ENCODE assay signal across 1 fruit fly cellular context in genomic region chr3L:3164951-3165350, dm6.
A peak's percentile ranks its signal among the peaks of the same experiment; 100 is the strongest.
TF ChIP-seq lines count a peak whose summit lies in the region.

Gene CG32280, plus strand, starts transcription at chr3L:3165181.

TF ChIP-seq in whole organism, embryonic, 481 proteins besides CTCF, POLR2A, EP300 and RAD21 (continued from another document and continues in another):
- TF ChIP-seq CG8359 (GFP tag; optimal IDR thresholded peaks at IDR 0.05; lab: Kevin White, UChicago; ENCODE audit: borderline replicate concordance) (no peak), ci (GFP tag; IDR thresholded peaks at IDR 0.05; lab: Robert Waterston, UW) (peak; percentile 68; the same call in 1 of the 3 replicates), Oli (tag; optimal IDR thresholded peaks at IDR 0.05; lab: Kevin White, UChicago) (no peak), HLHmδ (GFP tag; optimal IDR thresholded peaks at IDR 0.05; lab: Kevin White, UChicago) (peak; percentile 69), ATbp (GFP tag; optimal IDR thresholded peaks at IDR 0.05; lab: Kevin White, UChicago) (no peak), trh (GFP tag; optimal IDR thresholded peaks at IDR 0.05; lab: Kevin White, UChicago) (no peak), CG8944 (GFP tag; optimal IDR thresholded peaks at IDR 0.05; lab: Kevin White, UChicago) (no peak), Hsf (GFP tag; optimal IDR thresholded peaks at IDR 0.05; lab: Kevin White, UChicago) (no peak), CG4424 (GFP tag; optimal IDR thresholded peaks at IDR 0.05; lab: Kevin White, UChicago) (peak; percentile 6), Ets97D (GFP tag; optimal IDR thresholded peaks at IDR 0.05; lab: Kevin White, UChicago) (peak; percentile 38), crol (GFP tag; IDR thresholded peaks at IDR 0.05; lab: Robert Waterston, UW) (no peak), seq (GFP tag; IDR thresholded peaks at IDR 0.05; lab: Robert Waterston, UW) (no peak), C15 (GFP tag; IDR thresholded peaks at IDR 0.05; lab: Robert Waterston, UW) (no peak), sens (GFP tag; lab: Kevin White, UChicago) (peak; percentile 91), dmrt99B (tag; optimal IDR thresholded peaks at IDR 0.05; lab: Kevin White, UChicago) (no peak), ems (GFP tag; optimal IDR thresholded peaks at IDR 0.05; lab: Kevin White, UChicago) (peak; percentile 22), mam (GFP tag; optimal IDR thresholded peaks at IDR 0.05; lab: Kevin White, UChicago) (peak; percentile 48), Dip2 (GFP tag; IDR thresholded peaks at IDR 0.05; lab: Robert Waterston, UW) (no peak), Fer3 (tag; optimal IDR thresholded peaks at IDR 0.05; lab: Kevin White, UChicago) (no peak), CG7556 (GFP tag; optimal IDR thresholded peaks at IDR 0.05; lab: Kevin White, UChicago) (no peak), hb (GFP tag; IDR thresholded peaks at IDR 0.05; lab: Robert Waterston, UW; ENCODE audit: partially characterized antibody) (peak; percentile 73), mld (GFP tag; IDR thresholded peaks at IDR 0.05; lab: Robert Waterston, UW; ENCODE audit: partially characterized antibody) (peak; percentile 73; the same call in 1 of the 3 replicates), CG4820 (GFP tag; optimal IDR thresholded peaks at IDR 0.05; lab: Kevin White, UChicago) (no peak), danr (GFP tag; IDR thresholded peaks at IDR 0.05; lab: Robert Waterston, UW) (no peak), CG31224 (GFP tag; IDR thresholded peaks at IDR 0.05; lab: Robert Waterston, UW) (no peak), CG3065 (GFP tag; optimal IDR thresholded peaks at IDR 0.05; lab: Kevin White, UChicago) (no peak), Mad (GFP tag; optimal IDR thresholded peaks at IDR 0.05; lab: Kevin White, UChicago) (peak; percentile 10), nau (GFP tag; optimal IDR thresholded peaks at IDR 0.05; lab: Kevin White, UChicago) (no peak), Ptx1 (GFP tag; IDR thresholded peaks at IDR 0.05; lab: Robert Waterston, UW) (peak; percentile 25; the same call in 1 of the 2 replicates), bowl (GFP tag; IDR thresholded peaks at IDR 0.05; lab: Robert Waterston, UW) (no peak), D19B (GFP tag; optimal IDR thresholded peaks at IDR 0.05; lab: Kevin White, UChicago) (peak; percentile 22), wek (GFP tag; optimal IDR thresholded peaks at IDR 0.05; lab: Kevin White, UChicago) (no peak), CG3847 (GFP tag; IDR thresholded peaks at IDR 0.05; lab: Robert Waterston, UW) (peak; percentile 41; the same call in 1 of the 2 replicates), ind (GFP tag; optimal IDR thresholded peaks at IDR 0.05; lab: Kevin White, UChicago) (no peak), Hand (GFP tag; optimal IDR thresholded peaks at IDR 0.05; lab: Kevin White, UChicago) (no peak), TFAM (GFP tag; optimal IDR thresholded peaks at IDR 0.05; lab: Kevin White, UChicago) (no peak), CG3995 (GFP tag; optimal IDR thresholded peaks at IDR 0.05; lab: Kevin White, UChicago) (peak; percentile 77), bcd (GFP tag; optimal IDR thresholded peaks at IDR 0.05; lab: Kevin White, UChicago) (no peak), CG12071 (GFP tag; optimal IDR thresholded peaks at IDR 0.05; lab: Kevin White, UChicago) (no peak), CG8290 (GFP tag; optimal IDR thresholded peaks at IDR 0.05; lab: Kevin White, UChicago) (peak; percentile 19), CG8290 (tag; optimal IDR thresholded peaks at IDR 0.05; lab: Kevin White, UChicago) (no peak), Fer2 (tag; optimal IDR thresholded peaks at IDR 0.05; lab: Kevin White, UChicago) (no peak), CG34376 (GFP tag; optimal IDR thresholded peaks at IDR 0.05; lab: Kevin White, UChicago) (peak; percentile 69), CG2199 (GFP tag; IDR thresholded peaks at IDR 0.05; lab: Robert Waterston, UW) (0 out of 3 replicates have a peak, but pooled peaks have one; percentile 6), yki (optimal IDR thresholded peaks at IDR 0.05; lab: Kevin White, UChicago) (no peak), disco-r (GFP tag; optimal IDR thresholded peaks at IDR 0.05; lab: Kevin White, UChicago) (no peak), CG6654 (GFP tag; optimal IDR thresholded peaks at IDR 0.05; lab: Kevin White, UChicago) (no peak), Lhr (GFP tag; optimal IDR thresholded peaks at IDR 0.05; lab: Kevin White, UChicago) (no peak), onecut (GFP tag; IDR thresholded peaks at IDR 0.05; lab: Robert Waterston, UW) (no peak; the same call in 1 of the 2 replicates), CG14441 (GFP tag; IDR thresholded peaks at IDR 0.05; lab: Robert Waterston, UW) (peak; percentile 46; the same call in 1 of the 2 replicates), eve (GFP tag; optimal IDR thresholded peaks at IDR 0.05; lab: Kevin White, UChicago) (no peak), kay (GFP tag; optimal IDR thresholded peaks at IDR 0.05; lab: Kevin White, UChicago) (no peak), CG16813 (GFP tag; IDR thresholded peaks at IDR 0.05; lab: Robert Waterston, UW; ENCODE audit: partially characterized antibody) (peak; percentile 82), CG15696 (tag; optimal IDR thresholded peaks at IDR 0.05; lab: Kevin White, UChicago) (no peak), CG12659 (GFP tag; optimal IDR thresholded peaks at IDR 0.05; lab: Kevin White, UChicago) (peak; percentile 65), CG3726 (GFP tag; IDR thresholded peaks at IDR 0.05; lab: Robert Waterston, UW) (no peak), Bdp1 (GFP tag; optimal IDR thresholded peaks at IDR 0.05; lab: Kevin White, UChicago) (no peak), CG15073 (GFP tag; optimal IDR thresholded peaks at IDR 0.05; lab: Kevin White, UChicago) (no peak), shn (GFP tag; optimal IDR thresholded peaks at IDR 0.05; lab: Kevin White, UChicago) (peak; percentile 56), CG17359 (tag; optimal IDR thresholded peaks at IDR 0.05; lab: Kevin White, UChicago) (no peak), Usf (GFP tag; optimal IDR thresholded peaks at IDR 0.05; lab: Kevin White, UChicago) (no peak), CG7987 (GFP tag; optimal IDR thresholded peaks at IDR 0.05; lab: Kevin White, UChicago) (no peak), CG6175 (GFP tag; IDR thresholded peaks at IDR 0.05; lab: Robert Waterston, UW) (no peak), Ravus (GFP tag; IDR thresholded peaks at IDR 0.05; lab: Robert Waterston, UW) (no peak), chn (GFP tag; optimal IDR thresholded peaks at IDR 0.05; lab: Kevin White, UChicago) (no peak), CG17568 (GFP tag; optimal IDR thresholded peaks at IDR 0.05; lab: Kevin White, UChicago) (no peak), CG8388 (GFP tag; optimal IDR thresholded peaks at IDR 0.05; lab: Kevin White, UChicago) (no peak), corto (GFP tag; optimal IDR thresholded peaks at IDR 0.05; lab: Kevin White, UChicago) (no peak), CG3163 (GFP tag; optimal IDR thresholded peaks at IDR 0.05; lab: Kevin White, UChicago) (no peak), CG8478 (optimal IDR thresholded peaks at IDR 0.05; lab: Kevin White, UChicago) (no peak), Sin3A (optimal IDR thresholded peaks at IDR 0.05; lab: Kevin White, UChicago) (peak; percentile 41), CG14965 (GFP tag; optimal IDR thresholded peaks at IDR 0.05; lab: Kevin White, UChicago; ENCODE audit: borderline replicate concordance) (no peak), HmgZ (tag; optimal IDR thresholded peaks at IDR 0.05; lab: Kevin White, UChicago) (peak; percentile 59), CG2889 (GFP tag; IDR thresholded peaks at IDR 0.05; lab: Robert Waterston, UW) (no peak), CG9609 (GFP tag; optimal IDR thresholded peaks at IDR 0.05; lab: Kevin White, UChicago) (peak; percentile 20), CG32532 (GFP tag; IDR thresholded peaks at IDR 0.05; lab: Robert Waterston, UW) (peak; percentile 32; the same call in 1 of the 2 replicates), CG13123 (GFP tag; optimal IDR thresholded peaks at IDR 0.05; lab: Kevin White, UChicago) (no peak), Fer1 (GFP tag; optimal IDR thresholded peaks at IDR 0.05; lab: Kevin White, UChicago) (peak; percentile 40), Atf6 (GFP tag; IDR thresholded peaks at IDR 0.05; lab: Robert Waterston, UW) (peak; percentile 40; the same call in 1 of the 2 replicates), jigr1 (GFP tag; IDR thresholded peaks at IDR 0.05; lab: Robert Waterston, UW) (no peak), CG14050 (GFP tag; IDR thresholded peaks at IDR 0.05; lab: Robert Waterston, UW) (no peak), Ssrp (tag; optimal IDR thresholded peaks at IDR 0.05; lab: Kevin White, UChicago) (no peak), da (GFP tag; optimal IDR thresholded peaks at IDR 0.05; lab: Kevin White, UChicago) (no peak), tin (GFP tag; optimal IDR thresholded peaks at IDR 0.05; lab: Kevin White, UChicago) (no peak), caup (GFP tag; optimal IDR thresholded peaks at IDR 0.05; lab: Kevin White, UChicago; ENCODE audit: severe bottlenecking) (peak; percentile 50), CG12219 (GFP tag; optimal IDR thresholded peaks at IDR 0.05; lab: Kevin White, UChicago) (no peak), Kr (GFP tag; optimal IDR thresholded peaks at IDR 0.05; lab: Kevin White, UChicago) (no peak), CG11247 (GFP tag; IDR thresholded peaks at IDR 0.05; lab: Robert Waterston, UW) (no peak), CG4707 (GFP tag; optimal IDR thresholded peaks at IDR 0.05; lab: Kevin White, UChicago) (no peak), CG5180 (GFP tag; optimal IDR thresholded peaks at IDR 0.05; lab: Kevin White, UChicago) (no peak), CG14014 (GFP tag; IDR thresholded peaks at IDR 0.05; lab: Robert Waterston, UW) (peak; percentile 16; the same call in 1 of the 2 replicates), E2f1 (GFP tag; IDR thresholded peaks at IDR 0.05; lab: Robert Waterston, UW) (no peak), CG3281 (GFP tag; optimal IDR thresholded peaks at IDR 0.05; lab: Kevin White, UChicago) (peak; percentile 24), kni (GFP tag; optimal IDR thresholded peaks at IDR 0.05; lab: Kevin White, UChicago) (no peak), CG10209 (GFP tag; optimal IDR thresholded peaks at IDR 0.05; lab: Kevin White, UChicago) (no peak), scrt (GFP tag; optimal IDR thresholded peaks at IDR 0.05; lab: Kevin White, UChicago) (no peak), vnd (GFP tag; IDR thresholded peaks at IDR 0.05; lab: Robert Waterston, UW; ENCODE audit: partially characterized antibody) (peak; percentile 84), fd3F (GFP tag; optimal IDR thresholded peaks at IDR 0.05; lab: Kevin White, UChicago) (no peak), CG31441 (GFP tag; IDR thresholded peaks at IDR 0.05; lab: Robert Waterston, UW) (no peak), Hmx (GFP tag; optimal IDR thresholded peaks at IDR 0.05; lab: Kevin White, UChicago) (no peak), slp2 (GFP tag; optimal IDR thresholded peaks at IDR 0.05; lab: Kevin White, UChicago) (peak; percentile 24), kah (GFP tag; optimal IDR thresholded peaks at IDR 0.05; lab: Kevin White, UChicago) (no peak), gcm2 (GFP tag; optimal IDR thresholded peaks at IDR 0.05; lab: Kevin White, UChicago) (no peak), toy (GFP tag; IDR thresholded peaks at IDR 0.05; lab: Robert Waterston, UW) (no peak), bab2 (GFP tag; optimal IDR thresholded peaks at IDR 0.05; lab: Kevin White, UChicago) (no peak), Hmr (GFP tag; optimal IDR thresholded peaks at IDR 0.05; lab: Kevin White, UChicago) (no peak), Bteb2 (GFP tag; optimal IDR thresholded peaks at IDR 0.05; lab: Kevin White, UChicago) (peak; percentile 5), Hr51 (GFP tag; optimal IDR thresholded peaks at IDR 0.05; lab: Kevin White, UChicago) (no peak), CG11085 (GFP tag; IDR thresholded peaks at IDR 0.05; lab: Robert Waterston, UW) (no peak), Adf1 (GFP tag; IDR thresholded peaks at IDR 0.05; lab: Robert Waterston, UW) (0 out of 2 replicates have a peak, but pooled peaks have one; percentile 12), CG17328 (GFP tag; IDR thresholded peaks at IDR 0.05; lab: Robert Waterston, UW) (no peak), slbo (GFP tag; IDR thresholded peaks at IDR 0.05; lab: Robert Waterston, UW) (peak; percentile 65), CG1024 (GFP tag; IDR thresholded peaks at IDR 0.05; lab: Robert Waterston, UW) (no peak), CG11696 (GFP tag; IDR thresholded peaks at IDR 0.05; lab: Robert Waterston, UW) (no peak), Gug (GFP tag; IDR thresholded peaks at IDR 0.05; lab: Robert Waterston, UW) (peak; percentile 45; the same call in 2 of the 4 replicates), CG1603 (tag; optimal IDR thresholded peaks at IDR 0.05; lab: Kevin White, UChicago) (peak; percentile 68), fd102C (GFP tag; optimal IDR thresholded peaks at IDR 0.05; lab: Kevin White, UChicago) (no peak), sug (tag; optimal IDR thresholded peaks at IDR 0.05; lab: Kevin White, UChicago) (peak; percentile 22), zfh2 (GFP tag; optimal IDR thresholded peaks at IDR 0.05; lab: Kevin White, UChicago) (peak; percentile 31), CG7357 (GFP tag; IDR thresholded peaks at IDR 0.05; lab: Robert Waterston, UW) (no peak), CG4617 (GFP tag; optimal IDR thresholded peaks at IDR 0.05; lab: Kevin White, UChicago; ENCODE audit: borderline replicate concordance) (peak; percentile 52), nerfin-2 (GFP tag; IDR thresholded peaks at IDR 0.05; lab: Robert Waterston, UW; ENCODE audit: partially characterized antibody) (peak; percentile 81), Meics (GFP tag; optimal IDR thresholded peaks at IDR 0.05; lab: Kevin White, UChicago) (no peak), CG31365 (tag; optimal IDR thresholded peaks at IDR 0.05; lab: Kevin White, UChicago) (no peak), CG9727 (GFP tag; optimal IDR thresholded peaks at IDR 0.05; lab: Kevin White, UChicago) (no peak), cwo (GFP tag; optimal IDR thresholded peaks at IDR 0.05; lab: Kevin White, UChicago) (no peak), Stat92E (GFP tag; optimal IDR thresholded peaks at IDR 0.05; lab: Kevin White, UChicago) (peak in 1 of 3 experiments; percentile 61), CG17829 (tag; optimal IDR thresholded peaks at IDR 0.05; lab: Kevin White, UChicago) (peak; percentile 33), sc (optimal IDR thresholded peaks at IDR 0.05; lab: Kevin White, UChicago) (no peak), sc (GFP tag; optimal IDR thresholded peaks at IDR 0.05; lab: Kevin White, UChicago) (no peak), maf-S (GFP tag; optimal IDR thresholded peaks at IDR 0.05; lab: Kevin White, UChicago) (no peak), CG32772 (GFP tag; IDR thresholded peaks at IDR 0.05; lab: Robert Waterston, UW) (no peak), vvl (GFP tag; IDR thresholded peaks at IDR 0.05; lab: Robert Waterston, UW) (peak; percentile 50), trem (tag; optimal IDR thresholded peaks at IDR 0.05; lab: Kevin White, UChicago) (peak; percentile 59), pros (GFP tag; optimal IDR thresholded peaks at IDR 0.05; lab: Kevin White, UChicago) (no peak)
